Worm (Caenorhabditis elegans) whole organism, early embryonic: ENCODE measurements around the gene cpb-2.

Experiments used
- B0310.2 ChIP-seq: sonication (generic microtip); optimal IDR thresholded peaks from 2 replicates; lab custom pipeline; 2016; ENCODE audit warnings: mild to moderate bottlenecking, missing genetic modification characterization, missing compliant biosample characterization
- F13C5.2 ChIP-seq: sonication (generic microtip); optimal IDR thresholded peaks from 2 replicates; lab custom pipeline; 2017; ENCODE audit warnings: mild to moderate bottlenecking, missing genetic modification characterization, inconsistent platforms, missing compliant biosample characterization
- aly-1 ChIP-seq: sonication (generic microtip); optimal IDR thresholded peaks from 2 replicates; lab custom pipeline; 2016; ENCODE audit warnings: missing genetic modification characterization, missing compliant biosample characterization
- ama-1 ChIP-seq: fragments of 150-350 bp; optimal IDR thresholded peaks from 2 replicates; lab custom pipeline; 2014
- ceh-13 ChIP-seq: fragments of 200-800 bp; sonication (Bioruptor generic); optimal IDR thresholded peaks from 2 replicates; lab custom pipeline; 2018; ENCODE audit warnings: mild to moderate bottlenecking, missing genetic modification characterization, missing compliant biosample characterization
- ceh-36 ChIP-seq: sonication (generic microtip); optimal IDR thresholded peaks from 2 replicates; lab custom pipeline; 2016; ENCODE audit warnings: missing genetic modification characterization, inconsistent platforms, missing compliant biosample characterization
- ets-7 ChIP-seq: sonication (generic microtip); optimal IDR thresholded peaks from 2 replicates; lab custom pipeline; 2016; ENCODE audit warnings: missing genotype, missing genetic modification characterization, missing compliant biosample characterization
- flt-1 ChIP-seq: fragments of 200-800 bp; sonication (Bioruptor generic); IDR thresholded peaks from 2 replicates; pipeline ENCODE4 v1.3.6; 2022; ENCODE audit warnings: missing genetic modification characterization, missing compliant biosample characterization
- hmbx-1 ChIP-seq: sonication (generic microtip); optimal IDR thresholded peaks from 2 replicates; lab custom pipeline; 2016; ENCODE audit warnings: mild to moderate bottlenecking, missing genetic modification characterization, missing compliant biosample characterization
- hmg-4 ChIP-seq: fragments of 200-800 bp; sonication (Bioruptor generic); optimal IDR thresholded peaks from 2 replicates; lab custom pipeline; 2018; ENCODE audit warnings: mild to moderate bottlenecking, missing genetic modification characterization, missing compliant biosample characterization
- hnd-1 ChIP-seq: sonication (generic microtip); optimal IDR thresholded peaks from 2 replicates; lab custom pipeline; 2016; ENCODE audit warnings: missing genetic modification characterization, missing compliant biosample characterization
- pes-1 ChIP-seq: fragments of 200-800 bp; sonication (Bioruptor generic); IDR thresholded peaks from 2 replicates; pipeline ENCODE4 v1.3.6; 2022; ENCODE audit warnings: missing genetic modification reagents, missing genetic modification characterization, missing compliant biosample characterization
- scrt-1 ChIP-seq: fragments of 200-800 bp; sonication (Bioruptor generic); IDR thresholded peaks from 2 replicates; pipeline ENCODE4 v1.3.6; 2022; ENCODE audit warnings: missing genetic modification characterization, missing compliant biosample characterization
- sea-1 ChIP-seq: fragments of 200-800 bp; sonication (Bioruptor generic); conservative IDR thresholded peaks from 2 replicates; pipeline ENCODE4 v1.3.6; 2022; ENCODE audit warnings: missing genetic modification characterization, missing compliant biosample characterization
- tbx-11 ChIP-seq: fragments of 200-800 bp; sonication (Bioruptor generic); IDR thresholded peaks from 2 replicates; pipeline ENCODE4 v1.3.6; 2022; ENCODE audit warnings: missing genetic modification characterization, missing compliant biosample characterization
- tbx-37 ChIP-seq: fragments of 200-800 bp; sonication (Bioruptor generic); conservative IDR thresholded peaks from 2 replicates; pipeline ENCODE4 v1.3.6; 2022; ENCODE audit warnings: missing genetic modification reagents, missing genetic modification characterization, missing compliant biosample characterization
- tra-4 ChIP-seq: sonication (generic microtip); optimal IDR thresholded peaks from 2 replicates; lab custom pipeline; 2017; ENCODE audit warnings: missing genetic modification characterization, missing compliant biosample characterization

cpb-2 gene

DNA sequence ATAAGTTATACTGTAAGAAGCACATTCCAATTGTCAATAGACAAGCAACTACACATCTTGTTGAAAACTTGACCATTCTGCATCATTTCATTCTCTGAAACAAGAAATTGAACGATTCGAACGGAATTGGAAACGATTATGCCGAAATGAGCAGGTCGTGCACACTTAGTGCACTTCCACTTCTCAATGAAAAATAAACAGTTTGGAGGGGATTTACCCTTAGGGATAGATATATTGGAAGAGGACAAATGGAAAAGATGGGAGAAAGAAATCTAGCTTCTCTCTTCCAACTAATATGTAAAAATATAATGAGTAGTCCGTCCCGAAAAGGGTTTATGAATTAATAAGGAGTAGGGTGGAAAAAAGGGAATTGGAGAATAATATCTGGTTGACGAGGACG is 23.4 kb upstream of the cpb-2 start, which contains the start of gene hst-3.1:
TSS of gene hst-3.1 (minus strand) at position 101 of the 400 bp plus-strand sequence.
- TF ChIP-seq pes-1 (GFP tag; lab: Robert Waterston, UW) (no peak), hmbx-1 (no peak), F13C5.2 (tag; lab: Kevin White, UChicago) (no peak), flt-1 (GFP tag; lab: Robert Waterston, UW) (no peak), scrt-1 (GFP tag; lab: Robert Waterston, UW) (no peak), B0310.2 (tag; lab: Kevin White, UChicago) (no peak), ceh-13 (GFP tag; lab: Kevin White, UChicago) (no peak), ama-1 (lab: Kevin White, UChicago) (no peak), tra-4 (tag; lab: Kevin White, UChicago) (no peak), ceh-36 (tag; lab: Kevin White, UChicago) (no peak), sea-1 (GFP tag; lab: Robert Waterston, UW) (no peak), hmg-4 (GFP tag; lab: Kevin White, UChicago) (no peak), ets-7 (tag; lab: Kevin White, UChicago) (no peak), hnd-1 (tag; lab: Kevin White, UChicago) (no peak), tbx-11 (GFP tag; lab: Robert Waterston, UW) (no peak), aly-1 (tag; lab: Kevin White, UChicago) (no peak), tbx-37 (GFP tag; lab: Robert Waterston, UW) (no peak)

DNA sequence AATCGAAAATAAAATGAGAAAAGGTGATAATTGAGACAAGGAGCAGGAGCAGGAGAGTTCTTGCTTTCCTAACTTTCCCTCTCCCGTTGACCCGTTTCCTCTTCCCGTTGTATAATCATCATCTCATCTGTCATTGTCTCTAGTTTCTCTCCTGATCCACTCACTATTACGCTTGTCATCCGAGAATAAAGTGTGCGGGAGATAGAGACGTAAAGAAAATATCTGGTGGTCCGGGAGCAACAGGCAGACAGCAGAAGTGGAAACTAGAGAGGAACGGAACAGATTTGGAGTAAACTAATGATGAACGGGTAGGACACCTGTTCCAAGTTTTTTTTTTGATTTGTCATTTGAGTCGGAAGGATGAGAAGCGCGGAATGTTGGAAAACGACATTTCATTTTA is 22.3 kb upstream of the cpb-2 start:
- TF ChIP-seq hmbx-1 (no peak), aly-1 (tag; lab: Kevin White, UChicago) (no peak), hmg-4 (GFP tag; lab: Kevin White, UChicago) (no peak), ceh-13 (GFP tag; lab: Kevin White, UChicago) (no peak), tbx-37 (GFP tag; lab: Robert Waterston, UW) (no peak), pes-1 (GFP tag; lab: Robert Waterston, UW) (no peak)

DNA sequence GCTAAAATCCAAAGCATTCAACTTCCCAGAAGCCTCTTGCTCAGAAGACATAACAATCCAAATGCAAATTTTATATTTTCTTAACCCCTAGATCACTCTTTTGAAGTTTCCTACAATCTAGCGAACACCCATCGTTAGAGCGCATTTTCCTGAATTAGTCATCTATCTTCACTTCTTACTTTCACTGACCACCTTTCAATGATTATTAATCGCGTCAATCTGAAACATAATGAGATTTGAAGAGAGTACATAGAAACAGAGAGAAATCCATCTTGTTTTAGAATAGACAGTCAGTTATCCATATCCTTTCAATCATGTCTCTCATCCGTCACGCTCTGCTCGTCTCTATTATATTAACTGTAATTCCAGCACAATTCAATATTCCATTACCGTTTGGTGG is 21.4 kb upstream of the cpb-2 start, which contains the start of gene F40H3.3:
TSS of gene F40H3.3 (plus strand) at position 280 of the 400 bp plus-strand sequence.
- TF ChIP-seq ama-1 (lab: Kevin White, UChicago), result no peak
- no peak for TF ChIP-seq flt-1 (GFP tag; lab: Robert Waterston, UW)
- TF ChIP-seq tbx-11 (GFP tag; lab: Robert Waterston, UW), result no peak
- no peak for TF ChIP-seq B0310.2 (tag; lab: Kevin White, UChicago)
- no peak for TF ChIP-seq hnd-1 (tag; lab: Kevin White, UChicago)
- TF ChIP-seq pes-1 (GFP tag; lab: Robert Waterston, UW), result no peak
- no peak for TF ChIP-seq F13C5.2 (tag; lab: Kevin White, UChicago)
- no peak for TF ChIP-seq ets-7 (tag; lab: Kevin White, UChicago)
- no peak for TF ChIP-seq ceh-36 (tag; lab: Kevin White, UChicago)
- no peak for TF ChIP-seq sea-1 (GFP tag; lab: Robert Waterston, UW)

DNA sequence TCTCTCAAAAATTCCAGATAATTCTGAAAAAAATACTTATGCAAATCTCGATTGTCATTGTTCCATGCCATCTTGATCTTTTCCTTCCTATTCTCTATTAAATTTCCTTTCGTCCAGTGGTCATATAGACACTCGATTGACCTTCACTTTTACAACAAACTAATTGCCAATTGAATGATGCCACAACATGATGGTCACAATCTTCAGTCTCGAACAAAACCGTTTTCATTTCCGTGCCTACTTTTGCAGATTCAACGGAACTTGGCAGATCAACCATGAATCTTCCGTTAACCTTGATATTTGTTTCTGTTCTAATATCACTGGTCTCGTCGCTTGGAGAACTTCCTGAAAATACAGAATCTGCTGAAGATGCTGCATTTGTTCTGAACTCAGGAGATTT is 19.2 kb upstream of the cpb-2 start, which contains the start of gene F40H3.2:
TSS of gene F40H3.2 (plus strand) at position 250 of the 400 bp plus-strand sequence.
- TF ChIP-seq tbx-11 (GFP tag; lab: Robert Waterston, UW) (no peak), aly-1 (tag; lab: Kevin White, UChicago) (no peak), B0310.2 (tag; lab: Kevin White, UChicago) (no peak), hmbx-1 (no peak), ceh-36 (tag; lab: Kevin White, UChicago) (no peak), scrt-1 (GFP tag; lab: Robert Waterston, UW) (no peak), pes-1 (GFP tag; lab: Robert Waterston, UW) (no peak), ama-1 (lab: Kevin White, UChicago) (no peak), F13C5.2 (tag; lab: Kevin White, UChicago) (no peak), hmg-4 (GFP tag; lab: Kevin White, UChicago) (no peak), ets-7 (tag; lab: Kevin White, UChicago) (no peak), sea-1 (GFP tag; lab: Robert Waterston, UW) (no peak), flt-1 (GFP tag; lab: Robert Waterston, UW) (no peak), tra-4 (tag; lab: Kevin White, UChicago) (no peak), tbx-37 (GFP tag; lab: Robert Waterston, UW) (no peak), hnd-1 (tag; lab: Kevin White, UChicago) (no peak), ceh-13 (GFP tag; lab: Kevin White, UChicago) (no peak)

DNA sequence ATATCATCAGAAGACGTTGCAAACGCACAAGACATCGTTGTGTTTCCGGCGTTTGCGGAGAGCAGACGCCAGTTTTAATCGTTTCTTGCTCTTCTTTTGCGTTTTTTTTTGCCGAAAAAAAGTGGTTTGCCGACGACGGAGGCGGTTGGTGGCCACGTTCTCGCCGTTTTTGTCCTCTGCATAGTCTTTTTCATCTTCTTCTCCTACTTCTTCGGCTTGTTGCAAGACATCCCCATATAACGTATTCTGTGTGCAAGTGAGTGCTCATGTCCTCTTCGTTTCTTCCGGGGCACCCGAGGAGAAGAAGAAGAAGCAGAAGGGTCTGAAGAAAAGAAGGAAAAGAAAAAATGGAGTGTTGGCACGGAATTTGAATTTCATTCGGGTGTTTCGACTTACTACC is 17.6 kb upstream of the cpb-2 start:
- no peak for TF ChIP-seq ama-1 (lab: Kevin White, UChicago)
- no peak for TF ChIP-seq hmbx-1
- TF ChIP-seq tbx-37 (GFP tag; lab: Robert Waterston, UW), result no peak
- no peak for TF ChIP-seq hmg-4 (GFP tag; lab: Kevin White, UChicago)
- no peak for TF ChIP-seq ceh-13 (GFP tag; lab: Kevin White, UChicago)
- no peak for TF ChIP-seq hnd-1 (tag; lab: Kevin White, UChicago)
- no peak for TF ChIP-seq F13C5.2 (tag; lab: Kevin White, UChicago)
- no peak for TF ChIP-seq pes-1 (GFP tag; lab: Robert Waterston, UW)
- TF ChIP-seq tra-4 (tag; lab: Kevin White, UChicago), result no peak
- TF ChIP-seq ets-7 (tag; lab: Kevin White, UChicago), result no peak
- TF ChIP-seq B0310.2 (tag; lab: Kevin White, UChicago), result no peak
- no peak for TF ChIP-seq sea-1 (GFP tag; lab: Robert Waterston, UW)

DNA sequence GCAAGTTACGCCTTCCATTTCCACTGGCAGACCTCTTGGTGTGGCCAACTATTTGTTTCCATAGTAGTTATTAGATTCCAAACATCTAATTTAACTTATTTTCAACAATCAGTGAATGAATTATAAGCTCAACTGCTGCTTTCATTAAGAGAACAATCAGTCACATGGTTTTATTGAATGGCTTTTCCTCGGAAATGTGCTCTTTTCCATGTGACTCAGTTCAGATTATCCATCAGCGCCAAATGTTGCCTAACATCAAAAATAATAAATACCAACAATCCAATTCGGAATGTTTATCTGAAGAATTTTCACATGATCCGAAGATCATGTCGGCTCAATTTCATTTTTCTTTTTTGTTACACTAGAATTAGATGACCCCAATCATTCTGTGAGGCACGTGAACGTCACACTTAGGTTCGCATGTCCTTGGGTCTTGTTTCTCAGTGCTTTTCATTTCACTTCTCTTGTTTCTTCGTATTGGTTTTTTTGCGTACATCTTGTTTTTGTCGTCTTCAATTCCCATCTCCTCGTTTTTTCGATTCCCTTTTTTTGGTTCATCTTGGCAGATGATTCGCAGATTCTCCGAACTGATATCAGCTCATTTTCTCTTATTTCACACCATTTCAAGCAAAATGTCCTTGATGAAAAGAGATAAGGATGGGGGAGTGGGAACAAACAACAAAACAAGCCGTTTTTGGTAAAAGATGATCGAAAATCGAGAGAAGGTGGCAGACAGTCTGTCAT is 16.3 kb upstream of the cpb-2 start:
- TF ChIP-seq ets-7 (tag; lab: Kevin White, UChicago), result no peak
- TF ChIP-seq ceh-36 (tag; lab: Kevin White, UChicago), result no peak
- TF ChIP-seq ama-1 (lab: Kevin White, UChicago), result no peak
- no peak for TF ChIP-seq F13C5.2 (tag; lab: Kevin White, UChicago)
- TF ChIP-seq hnd-1 (tag; lab: Kevin White, UChicago), result no peak
- no peak for TF ChIP-seq sea-1 (GFP tag; lab: Robert Waterston, UW)
- TF ChIP-seq scrt-1 (GFP tag; lab: Robert Waterston, UW), result no peak
- no peak for TF ChIP-seq aly-1 (tag; lab: Kevin White, UChicago)
- no peak for TF ChIP-seq tra-4 (tag; lab: Kevin White, UChicago)
- TF ChIP-seq hmg-4 (GFP tag; lab: Kevin White, UChicago), result no peak
- TF ChIP-seq B0310.2 (tag; lab: Kevin White, UChicago), result no peak
- TF ChIP-seq flt-1 (GFP tag; lab: Robert Waterston, UW), result no peak
- no peak for TF ChIP-seq pes-1 (GFP tag; lab: Robert Waterston, UW)
- TF ChIP-seq ceh-13 (GFP tag; lab: Kevin White, UChicago), result no peak
- TF ChIP-seq tbx-37 (GFP tag; lab: Robert Waterston, UW), result no peak
- TF ChIP-seq hmbx-1, result no peak
- no peak for TF ChIP-seq tbx-11 (GFP tag; lab: Robert Waterston, UW)
